Worm (Caenorhabditis elegans) whole organism, L1 larva: Measurements from ENCODE around the gene oac-42.

ENCODE experiments used
- ceh-82 ChIP-seq, 3 experiments: fragments of 150-350 bp in 1 of 3; sonication (generic microtip) in 2 of 3; optimal IDR thresholded peaks; 2 replicates each; lab custom pipeline; 2014 to 2017; ENCODE audit warnings: missing biosample characterization in 3 of 3, missing genetic modification characterization in 3 of 3
- lin-13 ChIP-seq: fragments of 150-350 bp; optimal IDR thresholded peaks from 2 replicates; lab custom pipeline; 2014; ENCODE audit warnings: missing biosample characterization, missing genetic modification reagents, missing genetic modification characterization
- nhr-237 ChIP-seq: fragments of 150-350 bp; optimal IDR thresholded peaks from 2 replicates; lab custom pipeline; 2014; ENCODE audit warnings: missing biosample characterization, missing genetic modification characterization
- nhr-85 ChIP-seq: sonication (generic microtip); peaks from one replicate; lab custom pipeline; 2016; ENCODE audit warnings: missing genetic modification characterization, inconsistent platforms, missing compliant biosample characterization

- TF ChIP-seq nhr-237 (tag; lab: Kevin White, UChicago) (no peak), ceh-82 (tag; optimal IDR thresholded peaks at IDR 0.05; lab: Kevin White, UChicago) (no peak), nhr-85 (tag; lab: Kevin White, UChicago) (no peak), lin-13 (no peak)
These were observed 4.2 kb upstream of the oac-42 start, which contains the start of gene cgt-1 for ce11 chrV:15888751-15889150.
